Worm (Caenorhabditis elegans) whole organism, mixed stage, embryonic: ENCODE measurements around the gene C15H9.2.

Source experiments
- M03D4.4 ChIP-seq: sonication (generic microtip); optimal IDR thresholded peaks from 2 replicates; lab custom pipeline; 2017; ENCODE audit warnings: mild to moderate bottlenecking, missing genetic modification characterization, missing compliant biosample characterization
- ceh-83 ChIP-seq: fragments of 200-800 bp; sonication (Bioruptor generic); optimal IDR thresholded peaks from 2 replicates; lab custom pipeline; 2018; ENCODE audit warnings: mild to moderate bottlenecking, missing genetic modification characterization, missing compliant biosample characterization
- mls-2 ChIP-seq: sonication (generic microtip); optimal IDR thresholded peaks from 2 replicates; lab custom pipeline; 2016; ENCODE audit warnings: mild to moderate bottlenecking, missing genetic modification characterization, moderate library complexity, missing compliant biosample characterization
- nhr-12 ChIP-seq: fragments of 150-350 bp; optimal IDR thresholded peaks from 2 replicates; lab custom pipeline; 2014; ENCODE audit warnings: missing biosample characterization, missing genetic modification characterization
- nhr-28 ChIP-seq: fragments of 150-350 bp; optimal IDR thresholded peaks from 2 replicates; lab custom pipeline; 2014; ENCODE audit warnings: missing biosample characterization, missing genetic modification characterization
- pha-4 ChIP-seq: fragments of 150-350 bp; optimal IDR thresholded peaks from 2 replicates; lab custom pipeline; 2018; ENCODE audit warnings: missing biosample characterization, missing genetic modification reagents, missing genetic modification characterization
- sptf-1 ChIP-seq: sonication (generic microtip); optimal IDR thresholded peaks from 2 replicates; lab custom pipeline; 2017; ENCODE audit warnings: mild to moderate bottlenecking, missing genetic modification characterization, moderate library complexity, missing compliant biosample characterization
- unc-120 ChIP-seq: sonication (generic microtip); optimal IDR thresholded peaks from 2 replicates; lab custom pipeline; 2017; ENCODE audit warnings: missing genetic modification characterization, missing compliant biosample characterization; ENCODE audit not compliant: poor library complexity, severe bottlenecking
- ztf-11 ChIP-seq: fragments of 150-350 bp; optimal IDR thresholded peaks from 2 replicates; lab custom pipeline; 2014; ENCODE audit warnings: missing biosample characterization, missing genetic modification characterization

Gene C15H9.2

ce11 chrX:6169252-6169651 lies 50.9 kb downstream of the C15H9.2 start, which contains the start of gene T25B2.2:
TSS of gene T25B2.2 (plus strand) at chrX:6169643.
- no peak for TF ChIP-seq nhr-28 (tag; lab: Kevin White, UChicago)
- no peak for TF ChIP-seq ztf-11 (tag; lab: Kevin White, UChicago)
- TF ChIP-seq ceh-83 (GFP tag; lab: Kevin White, UChicago) = no peak
- no peak for TF ChIP-seq pha-4 (tag; lab: Kevin White, UChicago)
- TF ChIP-seq unc-120 (tag; lab: Kevin White, UChicago) = no peak
- no peak for TF ChIP-seq M03D4.4 (tag; lab: Kevin White, UChicago)
- TF ChIP-seq nhr-12 (tag; lab: Kevin White, UChicago) = no peak
- no peak for TF ChIP-seq mls-2
- no peak for TF ChIP-seq sptf-1 (tag; lab: Kevin White, UChicago)
